Worm (Caenorhabditis elegans) whole organism, young adult: ENCODE data around the gene T23G5.3.
A peak's percentile ranks its signal among the peaks of the same experiment; 100 is the strongest.

Experiments used
- B0019.2 ChIP-seq: fragments of 200-800 bp; sonication (Bioruptor generic); conservative IDR thresholded peaks from 2 replicates; pipeline ENCODE4 v1.3.6; 2022; ENCODE audit warnings: missing genetic modification reagents, missing genetic modification characterization, missing compliant biosample characterization
- B0035.1 ChIP-seq: sonication (generic microtip); optimal IDR thresholded peaks from 2 replicates; lab custom pipeline; 2016; ENCODE audit warnings: missing genetic modification characterization, mild to moderate bottlenecking, missing compliant biosample characterization, missing genotype, missing genetic modification reagents
- C06A6.2 ChIP-seq: fragments of 200-800 bp; sonication (Bioruptor generic); conservative IDR thresholded peaks from 2 replicates; pipeline ENCODE4 v1.3.6; 2022; ENCODE audit warnings: missing genetic modification characterization, missing compliant biosample characterization
- C17E4.6 ChIP-seq: fragments of 200-800 bp; sonication (Bioruptor generic); IDR thresholded peaks from 2 replicates; pipeline ENCODE4 v1.3.6; 2022; ENCODE audit warnings: missing genetic modification reagents, missing genetic modification characterization, missing compliant biosample characterization
- F10E7.11 ChIP-seq: sonication (generic microtip); optimal IDR thresholded peaks from 2 replicates; lab custom pipeline; 2017; ENCODE audit warnings: mild to moderate bottlenecking, missing genetic modification characterization, moderate library complexity, missing compliant biosample characterization
- F23B12.7 ChIP-seq: sonication (generic microtip); optimal IDR thresholded peaks from 2 replicates; lab custom pipeline; 2017; ENCODE audit warnings: missing genetic modification characterization, mild to moderate bottlenecking, missing compliant biosample characterization, antibody characterized with exemption, moderate library complexity; ENCODE audit not compliant: insufficient read depth
- F33H1.4 ChIP-seq: fragments of 200-800 bp; sonication (Bioruptor generic); IDR thresholded peaks from 2 replicates; pipeline ENCODE4 v1.3.6; 2022; ENCODE audit warnings: missing genetic modification reagents, missing genetic modification characterization, missing compliant biosample characterization
- F49E8.2 ChIP-seq: sonication (generic microtip); optimal IDR thresholded peaks from 3 replicates; lab custom pipeline; 2017; ENCODE audit warnings: missing genetic modification characterization, mild to moderate bottlenecking, missing compliant biosample characterization, antibody characterized with exemption, moderate library complexity; ENCODE audit not compliant: insufficient read depth
- F55B11.4 ChIP-seq: sonication (generic microtip); optimal IDR thresholded peaks from 2 replicates; lab custom pipeline; 2016; ENCODE audit warnings: missing compliant biosample characterization, missing genetic modification characterization, borderline replicate concordance; ENCODE audit not compliant: insufficient read depth
- F57C9.4 ChIP-seq: sonication (generic microtip); optimal IDR thresholded peaks from 2 replicates; lab custom pipeline; 2017; ENCODE audit warnings: mild to moderate bottlenecking, missing genetic modification characterization, missing compliant biosample characterization
- K11D2.4 ChIP-seq: fragments of 200-800 bp; sonication (Bioruptor generic); IDR thresholded peaks from 2 replicates; pipeline ENCODE4 v1.3.6; 2022; ENCODE audit warnings: missing genetic modification reagents, missing genetic modification characterization, missing compliant biosample characterization
- T26A5.8 ChIP-seq: sonication (generic microtip); optimal IDR thresholded peaks from 2 replicates; lab custom pipeline; 2016; ENCODE audit warnings: missing genetic modification characterization, missing compliant biosample characterization
- Y67H2A.10 ChIP-seq: fragments of 200-800 bp; sonication (Bioruptor generic); conservative IDR thresholded peaks from 2 replicates; pipeline ENCODE4 v1.3.6; 2022; ENCODE audit warnings: missing genetic modification reagents, missing genetic modification characterization, missing compliant biosample characterization
- ZK185.1 ChIP-seq: sonication (generic microtip); optimal IDR thresholded peaks from 2 replicates; lab custom pipeline; 2016; ENCODE audit warnings: mild to moderate bottlenecking, missing genetic modification characterization, missing compliant biosample characterization; ENCODE audit not compliant: poor library complexity, severe bottlenecking
- ama-1 ChIP-seq, 3 experiments: fragments of 150-350 bp in 1 of 3; sonication (generic microtip) in 2 of 3; optimal IDR thresholded peaks; 2 replicates each; lab custom pipeline; 2014 to 2018; ENCODE audit warnings: missing biosample characterization in 2 of 3, missing genetic modification characterization in 2 of 3, missing genetic modification reagents in 2 of 3
- aptf-3 ChIP-seq: fragments of 200-800 bp; sonication (Bioruptor generic); IDR thresholded peaks from 2 replicates; pipeline ENCODE4 v1.3.6; 2022; ENCODE audit warnings: missing genetic modification characterization, missing compliant biosample characterization
- atf-7 ChIP-seq: sonication (generic microtip); optimal IDR thresholded peaks from 2 replicates; lab custom pipeline; 2017; ENCODE audit warnings: mild to moderate bottlenecking, missing genetic modification characterization, missing compliant biosample characterization
- attf-5 ChIP-seq: fragments of 200-800 bp; sonication (Bioruptor generic); optimal IDR thresholded peaks from 2 replicates; lab custom pipeline; 2018; ENCODE audit warnings: mild to moderate bottlenecking, missing genetic modification characterization, missing compliant biosample characterization
- bed-2 ChIP-seq: fragments of 200-800 bp; sonication (Bioruptor generic); IDR thresholded peaks from 2 replicates; pipeline ENCODE4 v1.3.6; 2022; ENCODE audit warnings: missing genetic modification reagents, missing genetic modification characterization, missing compliant biosample characterization
- ccch-3 ChIP-seq: fragments of 200-800 bp; sonication (Bioruptor generic); optimal IDR thresholded peaks from 2 replicates; lab custom pipeline; 2018; ENCODE audit warnings: mild to moderate bottlenecking, missing genetic modification characterization, missing compliant biosample characterization
- ceh-79 ChIP-seq: sonication (generic microtip); optimal IDR thresholded peaks from 2 replicates; lab custom pipeline; 2017; ENCODE audit warnings: mild to moderate bottlenecking, missing genetic modification characterization, missing compliant biosample characterization
- die-1 ChIP-seq: sonication (generic microtip); optimal IDR thresholded peaks from 2 replicates; lab custom pipeline; 2016; ENCODE audit warnings: missing genotype, mild to moderate bottlenecking, missing genetic modification characterization, missing compliant biosample characterization
- dox-1 ChIP-seq: fragments of 200-800 bp; sonication (Bioruptor generic); IDR thresholded peaks from 2 replicates; pipeline ENCODE4 v1.3.6; 2022; ENCODE audit warnings: missing genetic modification reagents, missing genetic modification characterization, missing compliant biosample characterization
- gei-17 ChIP-seq: fragments of 200-800 bp; sonication (Bioruptor generic); optimal IDR thresholded peaks from 2 replicates; lab custom pipeline; 2018; ENCODE audit warnings: mild to moderate bottlenecking, missing genetic modification characterization, missing compliant biosample characterization
- hmg-1.2 ChIP-seq: fragments of 200-800 bp; sonication (Bioruptor generic); IDR thresholded peaks from 2 replicates; pipeline ENCODE4 v1.3.6; 2022; ENCODE audit warnings: missing genetic modification reagents, missing genetic modification characterization, missing compliant biosample characterization
- hrde-1 ChIP-seq: sonication (generic microtip); optimal IDR thresholded peaks from 2 replicates; lab custom pipeline; 2016; ENCODE audit warnings: missing genetic modification characterization, mild to moderate bottlenecking, missing compliant biosample characterization, moderate library complexity, missing genotype, missing genetic modification reagents, borderline replicate concordance
- hsf-1 ChIP-seq: fragments of 200-800 bp; sonication (Bioruptor generic); IDR thresholded peaks from 2 replicates; pipeline ENCODE4 v1.3.6; 2022; ENCODE audit warnings: missing genetic modification reagents, missing genetic modification characterization, missing compliant biosample characterization
- lin-26 ChIP-seq: fragments of 200-800 bp; sonication (Bioruptor generic); IDR thresholded peaks from 2 replicates; pipeline ENCODE4 v1.3.6; 2022; ENCODE audit warnings: missing genetic modification reagents, missing genetic modification characterization, missing compliant biosample characterization
- lin-35 ChIP-seq, 3 experiments: fragments of 150-350 bp in 2 of 3; sonication (generic microtip) in 1 of 3; optimal IDR thresholded peaks; 2 replicates each; lab custom pipeline; 2014 to 2018; ENCODE audit warnings: missing biosample characterization in 3 of 3, missing genetic modification characterization in 3 of 3, missing genetic modification reagents in 3 of 3
- lin-54 ChIP-seq: fragments of 200-800 bp; sonication (Bioruptor generic); optimal IDR thresholded peaks from 2 replicates; lab custom pipeline; 2018; ENCODE audit warnings: mild to moderate bottlenecking, missing genetic modification characterization, missing compliant biosample characterization
- lsy-27 ChIP-seq: sonication (generic microtip); optimal IDR thresholded peaks from 2 replicates; lab custom pipeline; 2017; ENCODE audit warnings: missing genetic modification characterization, mild to moderate bottlenecking, missing compliant biosample characterization, antibody characterized with exemption, missing genotype, borderline replicate concordance; ENCODE audit not compliant: insufficient read depth
- madf-3 ChIP-seq: fragments of 200-800 bp; sonication (Bioruptor generic); IDR thresholded peaks from 2 replicates; pipeline ENCODE4 v1.3.6; 2022; ENCODE audit warnings: missing genetic modification reagents, missing genetic modification characterization, missing compliant biosample characterization
- madf-6 ChIP-seq: fragments of 200-800 bp; sonication (Bioruptor generic); IDR thresholded peaks from 2 replicates; pipeline ENCODE4 v1.3.6; 2022; ENCODE audit warnings: missing genetic modification reagents, missing genetic modification characterization, missing compliant biosample characterization
- madf-8 ChIP-seq: fragments of 200-800 bp; sonication (Bioruptor generic); conservative IDR thresholded peaks from 2 replicates; pipeline ENCODE4 v1.3.6; 2022; ENCODE audit warnings: missing genetic modification reagents, missing genetic modification characterization, missing compliant biosample characterization
- mcd-1 ChIP-seq: fragments of 200-800 bp; sonication (Bioruptor generic); IDR thresholded peaks from 2 replicates; pipeline ENCODE4 v1.3.6; 2022; ENCODE audit warnings: missing genetic modification reagents, missing genetic modification characterization, missing compliant biosample characterization
- mel-28 ChIP-seq: sonication (generic microtip); optimal IDR thresholded peaks from 2 replicates; lab custom pipeline; 2016; ENCODE audit warnings: borderline replicate concordance, mild to moderate bottlenecking, missing genetic modification characterization, missing compliant biosample characterization
- mxl-1 ChIP-seq: sonication (generic microtip); optimal IDR thresholded peaks from 2 replicates; lab custom pipeline; 2016; ENCODE audit warnings: missing genetic modification characterization, missing compliant biosample characterization
- nfya-1 ChIP-seq: sonication (generic microtip); optimal IDR thresholded peaks from 2 replicates; lab custom pipeline; 2017; ENCODE audit warnings: antibody characterized with exemption, missing compliant biosample characterization, missing genetic modification characterization, borderline replicate concordance; ENCODE audit not compliant: insufficient read depth
- nhr-120 ChIP-seq: fragments of 200-800 bp; sonication (Bioruptor generic); IDR thresholded peaks from 2 replicates; pipeline ENCODE4 v1.3.6; 2022; ENCODE audit warnings: missing genetic modification characterization, missing compliant biosample characterization
- pbrm-1 ChIP-seq: fragments of 200-800 bp; sonication (Bioruptor generic); IDR thresholded peaks from 2 replicates; pipeline ENCODE4 v1.3.6; 2022; ENCODE audit warnings: missing genetic modification reagents, missing genetic modification characterization, missing compliant biosample characterization
- rec-8 ChIP-seq, 2 experiments: sonication (generic microtip); optimal IDR thresholded peaks; 2 replicates each; lab custom pipeline; 2016; ENCODE audit warnings: mild to moderate bottlenecking in 2 of 2, missing genetic modification characterization in 2 of 2, missing genetic modification reagents in 2 of 2, missing genotype in 2 of 2, missing biosample characterization in 1 of 2, missing compliant biosample characterization in 1 of 2, moderate library complexity in 1 of 2
- sdz-38 ChIP-seq: sonication (generic microtip); optimal IDR thresholded peaks from 2 replicates; lab custom pipeline; 2016; ENCODE audit warnings: missing genotype, missing genetic modification characterization, missing compliant biosample characterization
- snpc-3.4 ChIP-seq: sonication (generic microtip); optimal IDR thresholded peaks from 2 replicates; lab custom pipeline; 2017; ENCODE audit warnings: missing genetic modification characterization, mild to moderate bottlenecking, missing compliant biosample characterization, antibody characterized with exemption, moderate library complexity, missing genotype, missing genetic modification reagents
- sptf-2 ChIP-seq: fragments of 200-800 bp; sonication (Bioruptor generic); optimal IDR thresholded peaks from 2 replicates; lab custom pipeline; 2018; ENCODE audit warnings: mild to moderate bottlenecking, missing genetic modification characterization, missing compliant biosample characterization
- tbx-9 ChIP-seq: sonication (generic microtip); optimal IDR thresholded peaks from 2 replicates; lab custom pipeline; 2016; ENCODE audit warnings: borderline replicate concordance, missing genetic modification characterization, inconsistent platforms, missing compliant biosample characterization
- xnd-1 ChIP-seq: sonication (generic microtip); optimal IDR thresholded peaks from 2 replicates; lab custom pipeline; 2016; ENCODE audit warnings: missing genotype, missing genetic modification reagents, missing genetic modification characterization, missing compliant biosample characterization
- ztf-6 ChIP-seq: fragments of 200-800 bp; sonication (Bioruptor generic); IDR thresholded peaks from 2 replicates; pipeline ENCODE4 v1.3.6; 2022; ENCODE audit warnings: missing genetic modification reagents, missing genetic modification characterization, missing compliant biosample characterization

The T23G5.3 gene

ce11 chrIII:9228190-9228589 lies 2.9 kb downstream of the T23G5.3 start (continued):
- TF ChIP-seq hmg-1.2 (GFP tag; lab: Robert Waterston, UW): no peak
- no peak for TF ChIP-seq lin-35 (GFP tag; optimal IDR thresholded peaks at IDR 0.05; lab: Kevin White, UChicago)
- no peak for TF ChIP-seq mxl-1
- TF ChIP-seq F10E7.11 (tag; lab: Kevin White, UChicago): no peak
- no peak for TF ChIP-seq bed-2 (GFP tag; lab: Robert Waterston, UW)
- no peak for TF ChIP-seq F49E8.2
- TF ChIP-seq sdz-38 (tag; lab: Kevin White, UChicago): no peak
- no peak for TF ChIP-seq tbx-9
- no peak for TF ChIP-seq ceh-79 (tag; lab: Kevin White, UChicago)
- peak; percentile 38 for TF ChIP-seq lin-54 (GFP tag; lab: Kevin White, UChicago)
- TF ChIP-seq die-1 (tag; lab: Kevin White, UChicago): no peak
- TF ChIP-seq C06A6.2: no peak
- no peak for TF ChIP-seq gei-17 (GFP tag; lab: Kevin White, UChicago)
- 0 out of 2 replicates have a peak, but pooled peaks have one; percentile 3 for TF ChIP-seq dox-1 (GFP tag; lab: Robert Waterston, UW)
- TF ChIP-seq pbrm-1 (GFP tag; lab: Robert Waterston, UW): 0 out of 2 replicates have a peak, but pooled peaks have one; percentile 7
- no peak for TF ChIP-seq K11D2.4 (GFP tag; lab: Robert Waterston, UW)
- TF ChIP-seq B0035.1 (tag; lab: Kevin White, UChicago): no peak
- peak; percentile 22 for TF ChIP-seq ZK185.1 (tag; lab: Kevin White, UChicago)
- no peak for TF ChIP-seq ccch-3 (GFP tag; lab: Kevin White, UChicago)
- TF ChIP-seq snpc-3.4 (tag; lab: Kevin White, UChicago): no peak
- TF ChIP-seq rec-8 (tag; optimal IDR thresholded peaks at IDR 0.05; lab: Kevin White, UChicago): no peak
- no peak for TF ChIP-seq F33H1.4 (GFP tag; lab: Robert Waterston, UW)
- no peak for TF ChIP-seq lin-26
- no peak for TF ChIP-seq Y67H2A.10 (GFP tag; lab: Robert Waterston, UW)
- peak; percentile 1 for TF ChIP-seq attf-5 (GFP tag; lab: Kevin White, UChicago)
- peak; percentile 34; the same call in 1 of the 2 replicates for TF ChIP-seq madf-6 (GFP tag; lab: Robert Waterston, UW)
- TF ChIP-seq F55B11.4: no peak
- no peak for TF ChIP-seq nfya-1 (tag; lab: Kevin White, UChicago)
- TF ChIP-seq T26A5.8: no peak
- no peak for TF ChIP-seq madf-8 (GFP tag; lab: Robert Waterston, UW)
- TF ChIP-seq F23B12.7 (tag; lab: Kevin White, UChicago): no peak

- TF ChIP-seq xnd-1 (tag; lab: Kevin White, UChicago) (peak; percentile 31), lsy-27 (tag; lab: Kevin White, UChicago) (no peak), hsf-1 (GFP tag; lab: Robert Waterston, UW) (peak; percentile 50; the same call in 1 of the 2 replicates), atf-7 (tag; lab: Kevin White, UChicago) (no peak), ztf-6 (GFP tag; lab: Robert Waterston, UW) (no peak), hrde-1 (tag; lab: Kevin White, UChicago) (peak; percentile 75), B0019.2 (GFP tag; lab: Robert Waterston, UW) (no peak), F57C9.4 (tag; lab: Kevin White, UChicago) (no peak), sptf-2 (GFP tag; lab: Kevin White, UChicago) (no peak), madf-3 (GFP tag; lab: Robert Waterston, UW) (0 out of 2 replicates have a peak, but pooled peaks have one; percentile 26), nhr-120 (no peak), mcd-1 (GFP tag; lab: Robert Waterston, UW) (no peak), mel-28 (tag; lab: Kevin White, UChicago) (no peak), ama-1 (optimal IDR thresholded peaks at IDR 0.05; lab: Kevin White, UChicago) (no peak), ama-1 (GFP tag; optimal IDR thresholded peaks at IDR 0.05; lab: Kevin White, UChicago) (no peak), C17E4.6 (no peak), aptf-3 (GFP tag; lab: Robert Waterston, UW) (no peak)
Measured at ce11 chrIII:9224986-9225385, 6.1 kb downstream of the T23G5.3 start.
